Worm (Caenorhabditis elegans): ENCODE data around the gene ZK328.6.

The ZK328.6 gene

ce11 chrIII:5982026-5982425 lies 48.4 kb downstream of the ZK328.6 start, which contains the start of gene frm-2:
Gene frm-2 (minus strand): TSS chrIII:5982126.
- TF ChIP-seq lsy-2 (tag; optimal IDR thresholded peaks at IDR 0.05) (no peak), ztf-11 (tag; optimal IDR thresholded peaks at IDR 0.05) (no peak), Y5F2A.4 (GFP tag; optimal IDR thresholded peaks at IDR 0.05) (no peak), dve-1 (tag; optimal IDR thresholded peaks at IDR 0.05; ENCODE audit: insufficient read depth) (no peak), F49E8.2 (tag; optimal IDR thresholded peaks at IDR 0.05; ENCODE audit: borderline replicate concordance) (no peak), pha-4 (GFP tag; IDR thresholded peaks at IDR 0.05) (no peak), pha-4 (tag; optimal IDR thresholded peaks at IDR 0.05) (no peak), dmd-8 (GFP tag; IDR thresholded peaks at IDR 0.05) (no peak), ama-1 (optimal IDR thresholded peaks at IDR 0.05) (no peak), T20F7.1 (GFP tag; optimal IDR thresholded peaks at IDR 0.05) (no peak), duxl-1 (tag; optimal IDR thresholded peaks at IDR 0.05; ENCODE audit: poor library complexity) (no peak), mep-1 (tag; optimal IDR thresholded peaks at IDR 0.05) (no peak), D1046.2 (GFP tag; IDR thresholded peaks at IDR 0.05) (no peak), saeg-2 (GFP tag; IDR thresholded peaks at IDR 0.05) (no peak), sdz-12 (GFP tag; optimal IDR thresholded peaks at IDR 0.05) (no peak), ces-1 (GFP tag; optimal IDR thresholded peaks at IDR 0.05) (no peak), ceh-62 (tag; optimal IDR thresholded peaks at IDR 0.05) (no peak), daf-12 (tag; optimal IDR thresholded peaks at IDR 0.05) (no peak)

ce11 chrIII:5981407-5981806 lies 49.0 kb downstream of the ZK328.6 start:
- TF ChIP-seq dmd-6 (GFP tag; IDR thresholded peaks at IDR 0.05) = peak; percentile 45
- peak; percentile 35 for TF ChIP-seq dve-1 (tag; optimal IDR thresholded peaks at IDR 0.05; ENCODE audit: insufficient read depth)
- no peak for TF ChIP-seq T20F7.1 (GFP tag; optimal IDR thresholded peaks at IDR 0.05)
- TF ChIP-seq mxl-2 (GFP tag; conservative IDR thresholded peaks at IDR 0.05) = no peak
- TF ChIP-seq hlh-11 (tag; optimal IDR thresholded peaks at IDR 0.05) = peak; percentile 84
- no peak for TF ChIP-seq lin-13 (GFP tag; optimal IDR thresholded peaks at IDR 0.05)
- no peak for TF ChIP-seq attf-4 (tag; optimal IDR thresholded peaks at IDR 0.05)
- no peak for TF ChIP-seq egl-43 (GFP tag; IDR thresholded peaks at IDR 0.05)
- TF ChIP-seq daf-16 (GFP tag; optimal IDR thresholded peaks at IDR 0.05) = no peak
- TF ChIP-seq daf-16 (tag; optimal IDR thresholded peaks at IDR 0.05) = peak; percentile 84
- TF ChIP-seq unc-130 (GFP tag; optimal IDR thresholded peaks at IDR 0.05) = no peak
- peak; percentile 77 for TF ChIP-seq nhr-28 (tag; optimal IDR thresholded peaks at IDR 0.05)
- no peak for TF ChIP-seq nhr-25 (tag; optimal IDR thresholded peaks at IDR 0.05; ENCODE audit: borderline replicate concordance, insufficient read depth)
- TF ChIP-seq mxl-3 (GFP tag; optimal IDR thresholded peaks at IDR 0.05) = no peak
- no peak for TF ChIP-seq F26F4.8 (GFP tag; conservative IDR thresholded peaks at IDR 0.05)
- TF ChIP-seq nhr-11 (tag; optimal IDR thresholded peaks at IDR 0.05) = no peak
- TF ChIP-seq lsy-2 (tag; optimal IDR thresholded peaks at IDR 0.05) = no peak
- peak; percentile 97 for TF ChIP-seq pqm-1 (tag; optimal IDR thresholded peaks at IDR 0.05)
- no peak for TF ChIP-seq fos-1 (tag; optimal IDR thresholded peaks at IDR 0.05)
- TF ChIP-seq skn-1 (tag; optimal IDR thresholded peaks at IDR 0.05) = no peak
- no peak for TF ChIP-seq Y75B8A.6 (GFP tag; IDR thresholded peaks at IDR 0.05)
- peak; percentile 56; the same call in 1 of the 2 replicates for TF ChIP-seq nhr-41 (GFP tag; IDR thresholded peaks at IDR 0.05)
- TF ChIP-seq nhr-42 (GFP tag; IDR thresholded peaks at IDR 0.05) = no peak
- no peak for TF ChIP-seq nhr-48 (tag; optimal IDR thresholded peaks at IDR 0.05)
- TF ChIP-seq php-3 (GFP tag; IDR thresholded peaks at IDR 0.05) = 0 out of 2 replicates have a peak, but pooled peaks have one; percentile 34
- TF ChIP-seq hif-1 (tag; optimal IDR thresholded peaks at IDR 0.05) = no peak

Data from whole organism, L4 larva.